Worm (Caenorhabditis elegans) whole organism, late embryonic: ENCODE data around the gene hrg-6.

Experiments
- ceh-31 ChIP-seq: sonication (generic microtip); optimal IDR thresholded peaks from 2 replicates; lab custom pipeline; 2016; ENCODE audit warnings: missing genetic modification characterization, missing compliant biosample characterization
- che-1 ChIP-seq: sonication (generic microtip); optimal IDR thresholded peaks from 2 replicates; lab custom pipeline; 2016; ENCODE audit warnings: mild to moderate bottlenecking, missing genetic modification characterization, missing compliant biosample characterization
- fkh-10 ChIP-seq: fragments of 150-350 bp; optimal IDR thresholded peaks from 2 replicates; lab custom pipeline; 2014; ENCODE audit warnings: missing biosample characterization, missing genetic modification reagents, missing genetic modification characterization
- lin-11 ChIP-seq: fragments of 200-800 bp; sonication (Bioruptor generic); optimal IDR thresholded peaks from 2 replicates; lab custom pipeline; 2018; ENCODE audit warnings: mild to moderate bottlenecking, missing genetic modification characterization, missing compliant biosample characterization
- pha-4 ChIP-seq: fragments of 150-350 bp; optimal IDR thresholded peaks from 2 replicates; lab custom pipeline; 2018; ENCODE audit warnings: missing biosample characterization, missing genetic modification reagents, missing genetic modification characterization
- zip-5 ChIP-seq: sonication (generic microtip); optimal IDR thresholded peaks from 2 replicates; lab custom pipeline; 2016; ENCODE audit warnings: missing genetic modification characterization, missing compliant biosample characterization

DNA sequence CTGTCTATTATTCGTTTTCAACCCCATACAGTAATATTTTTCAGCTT, 6.1 kb downstream of the hrg-6 start, which contains the start of gene kdin-1:
- no peak for TF ChIP-seq pha-4 (tag; lab: Kevin White, UChicago)
- TF ChIP-seq fkh-10, result no peak
- TF ChIP-seq lin-11 (tag; lab: Kevin White, UChicago), result no peak
- TF ChIP-seq zip-5 (tag; lab: Kevin White, UChicago), result no peak
- TF ChIP-seq che-1 (tag; lab: Kevin White, UChicago), result no peak
- TF ChIP-seq ceh-31 (tag; lab: Kevin White, UChicago), result no peak
